Fruit fly (Drosophila melanogaster) whole organism, embryonic: ENCODE results near the gene DAAM.

Experiments used
- ATbp ChIP-seq: fragments of 200-800 bp; sonication (Bioruptor generic); optimal IDR thresholded peaks from 2 replicates; lab custom pipeline; 2017; ENCODE audit warnings: missing biosample characterization, mild to moderate bottlenecking, missing genetic modification characterization, missing genetic modification reagents
- Bdp1 ChIP-seq: fragments of 200-800 bp; sonication (Bioruptor generic); optimal IDR thresholded peaks from 3 replicates; lab custom pipeline; 2016; ENCODE audit warnings: missing biosample characterization, missing genetic modification characterization
- CG10366 ChIP-seq: fragments of 200-800 bp; sonication (Bioruptor generic); IDR thresholded peaks from 2 replicates; pipeline ENCODE4 v1.3.6; 2022; ENCODE audit warnings: missing biosample characterization, missing genetic modification characterization
- CG10462 ChIP-seq: fragments of 200-800 bp; sonication (Bioruptor generic); optimal IDR thresholded peaks from 2 replicates; lab custom pipeline; 2016; ENCODE audit warnings: missing biosample characterization, missing genetic modification characterization
- CG11504 ChIP-seq: fragments of 200-800 bp; sonication (Bioruptor generic); optimal IDR thresholded peaks from 3 replicates; lab custom pipeline; 2019; ENCODE audit warnings: missing biosample characterization, mild to moderate bottlenecking, missing genetic modification characterization, moderate library complexity
- CG11695 ChIP-seq: fragments of 200-800 bp; sonication (Bioruptor generic); IDR thresholded peaks from 3 replicates; pipeline ENCODE4 v1.3.6; 2022; ENCODE audit warnings: missing biosample characterization, missing genetic modification characterization
- CG11696 ChIP-seq: fragments of 200-800 bp; sonication (Bioruptor generic); IDR thresholded peaks from 2 replicates; pipeline ENCODE4 v1.3.6; 2022; ENCODE audit warnings: missing biosample characterization, missing genetic modification characterization
- CG12744 ChIP-seq: fragments of 200-800 bp; sonication (Bioruptor generic); optimal IDR thresholded peaks from 2 replicates; lab custom pipeline; 2016; ENCODE audit warnings: missing biosample characterization, missing genetic modification characterization
- CG12769 ChIP-seq: fragments of 200-800 bp; sonication (Bioruptor generic); optimal IDR thresholded peaks from 2 replicates; lab custom pipeline; 2019; ENCODE audit warnings: missing biosample characterization, mild to moderate bottlenecking, missing genetic modification characterization, moderate library complexity
- CG13894 ChIP-seq: fragments of 200-800 bp; sonication (Bioruptor generic); optimal IDR thresholded peaks from 3 replicates; lab custom pipeline; 2018; ENCODE audit warnings: missing biosample characterization, mild to moderate bottlenecking, missing genetic modification characterization, moderate library complexity
- CG14441 ChIP-seq: fragments of 200-800 bp; sonication (Bioruptor generic); IDR thresholded peaks from 2 replicates; pipeline ENCODE4 v1.3.6; 2022; ENCODE audit warnings: missing biosample characterization, missing genetic modification characterization
- CG18599 ChIP-seq: fragments of 200-800 bp; sonication (Bioruptor generic); optimal IDR thresholded peaks from 3 replicates; lab custom pipeline; 2017; ENCODE audit warnings: missing biosample characterization, missing genetic modification characterization, mild to moderate bottlenecking, moderate library complexity, missing genetic modification reagents
- CG2678 ChIP-seq: fragments of 200-800 bp; sonication (Bioruptor generic); optimal IDR thresholded peaks from 3 replicates; lab custom pipeline; 2019; ENCODE audit warnings: missing biosample characterization, mild to moderate bottlenecking, missing genetic modification characterization, moderate library complexity
- CG32532 ChIP-seq: fragments of 200-800 bp; sonication (Bioruptor generic); IDR thresholded peaks from 2 replicates; pipeline ENCODE4 v1.3.6; 2022; ENCODE audit warnings: missing biosample characterization, missing genetic modification characterization
- CG32772 ChIP-seq: fragments of 200-800 bp; sonication (Bioruptor generic); IDR thresholded peaks from 2 replicates; pipeline ENCODE4 v1.3.6; 2022; ENCODE audit warnings: missing biosample characterization, missing genetic modification characterization
- CG33557 ChIP-seq: fragments of 200-800 bp; sonication (Bioruptor generic); optimal IDR thresholded peaks from 2 replicates; lab custom pipeline; 2019; ENCODE audit warnings: missing biosample characterization, mild to moderate bottlenecking, missing genetic modification characterization, moderate library complexity
- CG3838 ChIP-seq: fragments of 200-800 bp; sonication (Bioruptor generic); optimal IDR thresholded peaks from 3 replicates; lab custom pipeline; 2016; ENCODE audit warnings: missing biosample characterization, missing genetic modification characterization
- CG4424 ChIP-seq: fragments of 200-800 bp; sonication (Bioruptor generic); optimal IDR thresholded peaks from 3 replicates; lab custom pipeline; 2016; ENCODE audit warnings: missing biosample characterization, missing genetic modification characterization
- CG8924 ChIP-seq: fragments of 200-800 bp; optimal IDR thresholded peaks from 3 replicates; lab custom pipeline; 2019; ENCODE audit warnings: missing biosample characterization, mild to moderate bottlenecking, missing genetic modification characterization, moderate library complexity
- CkIIα-i1 ChIP-seq: fragments of 200-800 bp; sonication (Bioruptor generic); IDR thresholded peaks from 2 replicates; pipeline ENCODE4 v1.3.6; 2022; ENCODE audit warnings: missing biosample characterization, missing genetic modification characterization
- E2f1 ChIP-seq: fragments of 200-800 bp; sonication (Bioruptor generic); IDR thresholded peaks from 2 replicates; pipeline ENCODE4 v1.3.6; 2022; ENCODE audit warnings: missing biosample characterization, missing genetic modification characterization
- Fer2 ChIP-seq: fragments of 200-800 bp; sonication (Bioruptor generic); optimal IDR thresholded peaks from 2 replicates; lab custom pipeline; 2018; ENCODE audit warnings: missing biosample characterization, mild to moderate bottlenecking, missing genetic modification characterization, moderate library complexity
- H2.0 ChIP-seq: fragments of 200-800 bp; sonication (Bioruptor generic); IDR thresholded peaks from 2 replicates; pipeline ENCODE4 v1.3.6; 2022; ENCODE audit warnings: missing biosample characterization, missing genetic modification characterization
- Hr3 ChIP-seq: fragments of 200-800 bp; sonication (Bioruptor generic); optimal IDR thresholded peaks from 3 replicates; lab custom pipeline; 2016; ENCODE audit warnings: missing biosample characterization, missing genetic modification characterization
- NFAT ChIP-seq: fragments of 200-800 bp; sonication (Bioruptor generic); IDR thresholded peaks from 2 replicates; pipeline ENCODE4 v1.3.6; 2022; ENCODE audit warnings: missing biosample characterization, missing genetic modification characterization
- NfI ChIP-seq: fragments of 200-800 bp; sonication (Bioruptor generic); optimal IDR thresholded peaks from 3 replicates; lab custom pipeline; 2018; ENCODE audit warnings: missing biosample characterization, mild to moderate bottlenecking, missing genetic modification characterization, moderate library complexity
- Rfx ChIP-seq: fragments of 200-800 bp; sonication (Bioruptor generic); IDR thresholded peaks from 2 replicates; pipeline ENCODE4 v1.3.6; 2022; ENCODE audit warnings: missing biosample characterization, missing genetic modification characterization
- Ssrp ChIP-seq: fragments of 200-800 bp; sonication (Bioruptor generic); optimal IDR thresholded peaks from 2 replicates; lab custom pipeline; 2018; ENCODE audit warnings: missing biosample characterization, mild to moderate bottlenecking, missing genetic modification characterization, moderate library complexity
- ara ChIP-seq: fragments of 200-800 bp; sonication (Bioruptor generic); IDR thresholded peaks from 2 replicates; pipeline ENCODE4 v1.3.6; 2022; ENCODE audit warnings: missing biosample characterization, missing genetic modification characterization
- ash1 ChIP-seq: fragments of 200-800 bp; sonication (Bioruptor generic); optimal IDR thresholded peaks from 2 replicates; lab custom pipeline; 2018; ENCODE audit warnings: missing biosample characterization, mild to moderate bottlenecking, missing genetic modification characterization
- danr ChIP-seq: fragments of 200-800 bp; sonication (Bioruptor generic); IDR thresholded peaks from 2 replicates; pipeline ENCODE4 v1.3.6; 2022; ENCODE audit warnings: missing biosample characterization, missing genetic modification characterization
- gem ChIP-seq: fragments of 200-800 bp; sonication (Bioruptor generic); optimal IDR thresholded peaks from 2 replicates; lab custom pipeline; 2019; ENCODE audit warnings: missing biosample characterization, mild to moderate bottlenecking, missing genetic modification characterization, moderate library complexity
- grn ChIP-seq: fragments of 200-800 bp; sonication (Bioruptor generic); optimal IDR thresholded peaks from 3 replicates; lab custom pipeline; 2017; ENCODE audit warnings: missing biosample characterization, missing genetic modification characterization
- insv ChIP-seq, 2 experiments: fragments of 200-800 bp; sonication (Bioruptor generic); optimal IDR thresholded peaks; 3 replicates each; lab custom pipeline; 2016 to 2018; ENCODE audit warnings: missing biosample characterization in 2 of 2, missing genetic modification characterization in 2 of 2
- org-1 ChIP-seq: fragments of 200-800 bp; sonication (Bioruptor generic); optimal IDR thresholded peaks from 2 replicates; lab custom pipeline; 2017; ENCODE audit warnings: missing biosample characterization, missing genetic modification characterization
- pan ChIP-seq, 4 experiments: fragments of >200 bp in 3 of 4; fragments of 200-800 bp in 1 of 4; sonication (Bioruptor generic) in 1 of 4; optimal IDR thresholded peaks in 3 of 4; IDR thresholded peaks in 1 of 4; 2 replicates each; pipeline versions ENCODE4 v1.3.6 to Lab custom; 2017 to 2022; ENCODE audit warnings: missing biosample characterization in 2 of 4, missing genetic modification characterization in 2 of 4, mixed read lengths in 1 of 4
- prd ChIP-seq, 3 experiments: fragments of >200 bp in 2 of 3; fragments of 200-800 bp in 1 of 3; sonication (Bioruptor generic) in 1 of 3; optimal IDR thresholded peaks in 2 of 3; IDR thresholded peaks in 1 of 3; 2 replicates in 2 of 3; 3 replicates in 1 of 3; pipeline versions ENCODE4 v1.3.6 to Lab custom; 2017 to 2022; ENCODE audit warnings: missing biosample characterization in 1 of 3, missing genetic modification characterization in 1 of 3
- sens ChIP-seq: fragments of 200-800 bp; sonication (Bioruptor generic); peaks from one replicate; lab custom pipeline; 2016; ENCODE audit warnings: missing biosample characterization, missing genetic modification characterization
- tio ChIP-seq: fragments of 200-800 bp; sonication (Bioruptor generic); optimal IDR thresholded peaks from 2 replicates; lab custom pipeline; 2017; ENCODE audit warnings: missing biosample characterization, missing genetic modification characterization, inconsistent platforms
- unc-4 ChIP-seq: fragments of 200-800 bp; sonication (Bioruptor generic); IDR thresholded peaks from 2 replicates; pipeline ENCODE4 v1.3.6; 2022; ENCODE audit warnings: missing biosample characterization, missing genetic modification characterization; ENCODE audit not compliant: partially characterized antibody
- wek ChIP-seq: fragments of 200-800 bp; sonication (Bioruptor generic); optimal IDR thresholded peaks from 3 replicates; lab custom pipeline; 2018; ENCODE audit warnings: missing biosample characterization, mild to moderate bottlenecking, missing genetic modification characterization, moderate library complexity

The DAAM gene

DNA sequence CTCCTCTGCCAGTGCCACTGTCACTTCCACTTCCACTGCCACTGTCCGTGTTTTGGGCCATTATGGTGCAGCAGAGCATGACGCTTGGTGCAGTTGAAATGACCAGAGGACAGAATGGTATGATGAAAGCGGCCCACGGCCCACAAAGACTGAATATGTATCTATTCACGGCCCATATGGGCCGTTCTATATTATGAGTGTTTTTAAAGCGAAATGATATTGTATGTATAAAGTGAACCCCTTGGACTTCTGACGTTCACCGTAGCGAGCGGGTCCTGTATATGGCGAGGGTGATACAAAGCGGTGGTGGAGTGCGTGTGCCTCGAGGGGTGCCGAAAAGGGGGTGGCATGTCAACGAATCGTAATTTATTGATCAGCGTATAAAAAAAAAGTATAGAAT lies 52.5 kb downstream of the DAAM start (continued):
- TF ChIP-seq CG18599 = peak; percentile 26
- TF ChIP-seq ara (GFP tag; lab: Robert Waterston, UW) = no peak
- no peak for TF ChIP-seq CkIIα-i1 (GFP tag; lab: Robert Waterston, UW)
- TF ChIP-seq CG13894 (tag; lab: Kevin White, UChicago) = no peak
- TF ChIP-seq pan (optimal IDR thresholded peaks at IDR 0.05; lab: Kevin White, UChicago) = no peak
- peak in 1 of 2 experiments; percentile 8 for TF ChIP-seq pan (GFP tag; optimal IDR thresholded peaks at IDR 0.05 in 1 of 2, IDR thresholded peaks at IDR 0.05 in 1 of 2)
- TF ChIP-seq CG3838 (GFP tag; lab: Kevin White, UChicago) = no peak
- 0 out of 2 replicates have a peak, but pooled peaks have one; percentile 19 for TF ChIP-seq Rfx (GFP tag; lab: Robert Waterston, UW)
- no peak for TF ChIP-seq Fer2 (tag; lab: Kevin White, UChicago)
- no peak for TF ChIP-seq prd (optimal IDR thresholded peaks at IDR 0.05; lab: Kevin White, UChicago)
- TF ChIP-seq prd (GFP tag; IDR thresholded peaks at IDR 0.05; lab: Robert Waterston, UW) = peak; percentile 8; the same call in 1 of the 3 replicates
- peak; percentile 21; the same call in 1 of the 2 replicates for TF ChIP-seq CG32532 (GFP tag; lab: Robert Waterston, UW)
- no peak for TF ChIP-seq CG12744 (GFP tag; lab: Kevin White, UChicago)
- TF ChIP-seq sens (GFP tag; lab: Kevin White, UChicago) = peak; percentile 64
- no peak for TF ChIP-seq NFAT
- no peak for TF ChIP-seq wek (GFP tag; lab: Kevin White, UChicago)
- no peak for TF ChIP-seq Hr3 (GFP tag; lab: Kevin White, UChicago)
- peak; percentile 0 for TF ChIP-seq tio
- TF ChIP-seq CG8924 (tag; lab: Kevin White, UChicago) = no peak
- peak; percentile 23; the same call in 1 of the 2 replicates for TF ChIP-seq CG10366 (GFP tag; lab: Robert Waterston, UW)
- no peak for TF ChIP-seq Bdp1 (GFP tag; lab: Kevin White, UChicago)
- no peak for TF ChIP-seq CG10462 (GFP tag; lab: Kevin White, UChicago)
- TF ChIP-seq CG32772 (GFP tag; lab: Robert Waterston, UW) = peak; percentile 38
- TF ChIP-seq danr (GFP tag; lab: Robert Waterston, UW) = 0 out of 2 replicates have a peak, but pooled peaks have one; percentile 5
- peak; percentile 28 for TF ChIP-seq CG11504 (tag; lab: Kevin White, UChicago)
- TF ChIP-seq CG4424 (GFP tag; lab: Kevin White, UChicago) = no peak
- peak; percentile 5 for TF ChIP-seq org-1 (GFP tag; lab: Kevin White, UChicago)
- TF ChIP-seq Ssrp = no peak
- peak; percentile 20 for TF ChIP-seq gem
- TF ChIP-seq E2f1 (GFP tag; lab: Robert Waterston, UW) = 0 out of 2 replicates have a peak, but pooled peaks have one; percentile 13
- 0 out of 3 replicates have a peak, but pooled peaks have one; percentile 35 for TF ChIP-seq CG11695 (GFP tag; lab: Robert Waterston, UW)
- TF ChIP-seq H2.0 (GFP tag; lab: Robert Waterston, UW) = no peak
- no peak for TF ChIP-seq NfI (GFP tag; lab: Kevin White, UChicago)
- peak; percentile 14 for TF ChIP-seq ATbp
- TF ChIP-seq CG14441 (GFP tag; lab: Robert Waterston, UW) = 0 out of 2 replicates have a peak, but pooled peaks have one; percentile 13
- no peak for TF ChIP-seq CG11696 (GFP tag; lab: Robert Waterston, UW)
- no peak for TF ChIP-seq CG12769 (tag; lab: Kevin White, UChicago)
- TF ChIP-seq ash1 (GFP tag; lab: Kevin White, UChicago) = no peak
- TF ChIP-seq CG33557 (GFP tag; lab: Kevin White, UChicago) = no peak
- TF ChIP-seq grn (GFP tag; lab: Kevin White, UChicago) = no peak
- peak; percentile 25 for TF ChIP-seq CG2678 (tag; lab: Kevin White, UChicago)
- no peak for TF ChIP-seq insv (GFP tag; optimal IDR thresholded peaks at IDR 0.05; lab: Kevin White, UChicago)
- no peak for TF ChIP-seq unc-4 (GFP tag; lab: Robert Waterston, UW)
